Fruit fly (Drosophila melanogaster) whole organism, pupa: ENCODE data around the gene djl.
A peak's percentile ranks its signal among the peaks of the same experiment; 100 is the strongest.

Experiments
- CG10348 ChIP-seq: fragments of 200-800 bp; sonication (Bioruptor generic); IDR thresholded peaks from 2 replicates; pipeline ENCODE4 v1.3.6; 2022; ENCODE audit warnings: missing biosample characterization, missing genetic modification characterization
- CG12605 ChIP-seq: fragments of 200-800 bp; sonication (Bioruptor generic); IDR thresholded peaks from 2 replicates; pipeline ENCODE4 v1.3.6; 2022; ENCODE audit warnings: missing biosample characterization, missing genetic modification characterization
- CG13204 ChIP-seq: fragments of 200-800 bp; sonication (Bioruptor generic); optimal IDR thresholded peaks from 2 replicates; lab custom pipeline; 2018; ENCODE audit warnings: missing biosample characterization, mild to moderate bottlenecking, missing genetic modification characterization, moderate library complexity
- CG14655 ChIP-seq: fragments of 200-800 bp; sonication (Bioruptor generic); optimal IDR thresholded peaks from 3 replicates; lab custom pipeline; 2017; ENCODE audit warnings: mild to moderate bottlenecking, missing biosample characterization, missing genetic modification reagents, missing genetic modification characterization
- CG15710 ChIP-seq: fragments of 200-800 bp; sonication (Bioruptor generic); optimal IDR thresholded peaks from 2 replicates; lab custom pipeline; 2018; ENCODE audit warnings: missing biosample characterization, mild to moderate bottlenecking, missing genetic modification characterization, moderate library complexity
- CG17806 ChIP-seq: fragments of 200-800 bp; sonication (Bioruptor generic); optimal IDR thresholded peaks from 2 replicates; lab custom pipeline; 2018; ENCODE audit warnings: missing biosample characterization, mild to moderate bottlenecking, missing genetic modification characterization, moderate library complexity
- CG32121 ChIP-seq: fragments of 200-800 bp; sonication (Bioruptor generic); IDR thresholded peaks from 2 replicates; pipeline ENCODE4 v1.3.6; 2022; ENCODE audit warnings: missing biosample characterization, missing genetic modification characterization
- CG34367 ChIP-seq: fragments of 200-800 bp; sonication (Bioruptor generic); optimal IDR thresholded peaks from 2 replicates; lab custom pipeline; 2018; ENCODE audit warnings: missing biosample characterization, mild to moderate bottlenecking, missing genetic modification characterization
- CG4496 ChIP-seq: fragments of 200-800 bp; sonication (Bioruptor generic); IDR thresholded peaks from 3 replicates; pipeline ENCODE4 v1.3.6; 2022; ENCODE audit warnings: missing biosample characterization, missing genetic modification characterization
- CG8159 ChIP-seq: fragments of 200-800 bp; sonication (Bioruptor generic); optimal IDR thresholded peaks from 3 replicates; lab custom pipeline; 2018; ENCODE audit warnings: missing biosample characterization, mild to moderate bottlenecking, missing genetic modification characterization, moderate library complexity
- CG8301 ChIP-seq: fragments of 200-800 bp; sonication (Bioruptor generic); optimal IDR thresholded peaks from 2 replicates; lab custom pipeline; 2018; ENCODE audit warnings: missing biosample characterization, mild to moderate bottlenecking, missing genetic modification characterization
- CG9948 ChIP-seq: fragments of 200-800 bp; sonication (Bioruptor generic); optimal IDR thresholded peaks from 2 replicates; lab custom pipeline; 2018; ENCODE audit warnings: missing biosample characterization, mild to moderate bottlenecking, missing genetic modification characterization, moderate library complexity
- D1 ChIP-seq: fragments of 200-800 bp; sonication (Bioruptor generic); optimal IDR thresholded peaks from 2 replicates; lab custom pipeline; 2018; ENCODE audit warnings: missing biosample characterization, mild to moderate bottlenecking, missing genetic modification characterization, moderate library complexity
- EcR ChIP-seq: fragments of 200-800 bp; sonication (Bioruptor generic); optimal IDR thresholded peaks from 3 replicates; lab custom pipeline; 2019; ENCODE audit warnings: missing biosample characterization, missing genetic modification characterization, mild to moderate bottlenecking, moderate library complexity, missing genetic modification reagents
- Ets98B ChIP-seq: fragments of 200-800 bp; sonication (Bioruptor generic); IDR thresholded peaks from 2 replicates; pipeline ENCODE4 v1.3.6; 2022; ENCODE audit warnings: missing biosample characterization, missing genetic modification characterization
- Pif1A ChIP-seq: fragments of 200-800 bp; sonication (Bioruptor generic); optimal IDR thresholded peaks from 3 replicates; lab custom pipeline; 2016; ENCODE audit warnings: missing biosample characterization, missing genetic modification characterization
- Pif1B ChIP-seq: fragments of 200-800 bp; sonication (Bioruptor generic); optimal IDR thresholded peaks from 3 replicates; lab custom pipeline; 2016; ENCODE audit warnings: missing biosample characterization, missing genetic modification characterization
- Snoo ChIP-seq: fragments of 200-800 bp; sonication (Bioruptor generic); optimal IDR thresholded peaks from 3 replicates; lab custom pipeline; 2017; ENCODE audit warnings: missing biosample characterization, mild to moderate bottlenecking, missing genetic modification characterization, inconsistent platforms
- fd96Ca ChIP-seq: fragments of 200-800 bp; sonication (Bioruptor generic); IDR thresholded peaks from 3 replicates; pipeline ENCODE4 v1.3.6; 2022; ENCODE audit warnings: missing biosample characterization, missing genetic modification characterization
- gl ChIP-seq: fragments of 200-800 bp; sonication (Bioruptor generic); optimal IDR thresholded peaks from 2 replicates; lab custom pipeline; 2018; ENCODE audit warnings: missing biosample characterization, mild to moderate bottlenecking, missing genetic modification characterization
- rn ChIP-seq: fragments of 200-800 bp; sonication (Bioruptor generic); IDR thresholded peaks from 2 replicates; pipeline ENCODE4 v1.3.6; 2022; ENCODE audit warnings: missing biosample characterization, missing genetic modification characterization

Gene djl

dm6 chr3R:7107713-7108588 is 47.4 kb downstream of the djl start:
- TF ChIP-seq D1 (tag; lab: Kevin White, UChicago): peak; percentile 10
- no peak for TF ChIP-seq CG4496
- no peak for TF ChIP-seq CG8301 (tag; lab: Kevin White, UChicago)
- no peak for TF ChIP-seq gl (tag; lab: Kevin White, UChicago)
- no peak for TF ChIP-seq Pif1A (GFP tag; lab: Kevin White, UChicago)
- TF ChIP-seq EcR (GFP tag; lab: Kevin White, UChicago): peak; percentile 99
- TF ChIP-seq CG17806 (tag; lab: Kevin White, UChicago): no peak
- no peak for TF ChIP-seq CG15710 (tag; lab: Kevin White, UChicago)
- peak; percentile 38 for TF ChIP-seq CG9948 (tag; lab: Kevin White, UChicago)
- no peak for TF ChIP-seq Snoo
- no peak for TF ChIP-seq fd96Ca
- peak; percentile 34 for TF ChIP-seq CG13204 (GFP tag; lab: Kevin White, UChicago)
- TF ChIP-seq CG12605 (GFP tag; lab: Robert Waterston, UW): no peak
- no peak for TF ChIP-seq Pif1B (GFP tag; lab: Kevin White, UChicago)
- TF ChIP-seq CG34367 (tag; lab: Kevin White, UChicago): no peak
- no peak for TF ChIP-seq CG10348 (GFP tag; lab: Robert Waterston, UW)
- no peak for TF ChIP-seq rn (GFP tag; lab: Robert Waterston, UW)
- peak; percentile 4 for TF ChIP-seq CG8159 (tag; lab: Kevin White, UChicago)
- TF ChIP-seq CG32121 (GFP tag; lab: Robert Waterston, UW): no peak
- TF ChIP-seq CG14655 (GFP tag; lab: Kevin White, UChicago): peak; percentile 7
- no peak for TF ChIP-seq Ets98B

DNA sequence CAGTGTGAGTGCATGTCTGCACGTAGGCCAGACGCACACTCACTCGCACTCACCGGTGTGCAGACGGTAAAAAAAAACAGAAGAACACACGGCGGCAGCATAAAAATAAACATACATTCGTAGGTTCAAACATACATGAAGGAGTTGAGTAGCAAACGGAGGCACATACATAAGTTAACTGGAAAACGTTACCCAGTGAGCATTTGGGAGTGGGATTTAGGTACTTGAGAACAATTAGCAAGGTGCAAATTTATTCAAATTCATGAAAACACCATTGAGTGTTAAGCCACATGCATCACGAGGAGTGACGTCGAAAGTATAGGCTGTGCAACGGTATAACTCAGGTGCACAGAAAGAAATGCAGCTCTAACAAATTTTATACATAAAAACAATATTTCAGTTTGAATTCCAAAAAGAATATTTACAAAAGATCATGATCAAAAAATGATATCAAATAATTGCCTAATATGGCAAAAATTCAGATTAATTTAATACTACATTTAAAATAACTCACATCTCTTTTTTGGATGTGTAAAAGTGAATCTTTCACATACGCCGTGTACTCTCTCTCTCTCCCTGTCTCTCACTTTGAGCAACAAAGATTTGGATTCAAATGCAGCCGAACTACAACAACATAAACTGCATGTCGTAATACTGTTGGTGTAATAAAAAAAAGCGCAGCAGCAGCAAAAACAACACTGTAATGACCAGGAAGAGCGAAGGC is 48.2 kb downstream of the djl start:
- no peak for TF ChIP-seq Ets98B
- no peak for TF ChIP-seq CG12605 (GFP tag; lab: Robert Waterston, UW)
- TF ChIP-seq Pif1B (GFP tag; lab: Kevin White, UChicago): peak; percentile 90
- peak; percentile 95 for TF ChIP-seq D1 (tag; lab: Kevin White, UChicago)
- TF ChIP-seq gl (tag; lab: Kevin White, UChicago): peak; percentile 68
- TF ChIP-seq CG8159 (tag; lab: Kevin White, UChicago): peak; percentile 96
- TF ChIP-seq CG17806 (tag; lab: Kevin White, UChicago): peak; percentile 96
- TF ChIP-seq CG10348 (GFP tag; lab: Robert Waterston, UW): no peak
- TF ChIP-seq Snoo: peak; percentile 95
- TF ChIP-seq Pif1A (GFP tag; lab: Kevin White, UChicago): peak; percentile 94
- no peak for TF ChIP-seq CG4496
- peak; percentile 98 for TF ChIP-seq CG14655 (GFP tag; lab: Kevin White, UChicago)
- TF ChIP-seq fd96Ca: no peak
- no peak for TF ChIP-seq rn (GFP tag; lab: Robert Waterston, UW)
- TF ChIP-seq EcR (GFP tag; lab: Kevin White, UChicago): no peak
- TF ChIP-seq CG13204 (GFP tag; lab: Kevin White, UChicago): peak; percentile 71
- peak; percentile 98 for TF ChIP-seq CG8301 (tag; lab: Kevin White, UChicago)
- TF ChIP-seq CG15710 (tag; lab: Kevin White, UChicago): peak; percentile 96
- TF ChIP-seq CG34367 (tag; lab: Kevin White, UChicago): peak; percentile 95
- TF ChIP-seq CG9948 (tag; lab: Kevin White, UChicago): peak; percentile 96

DNA sequence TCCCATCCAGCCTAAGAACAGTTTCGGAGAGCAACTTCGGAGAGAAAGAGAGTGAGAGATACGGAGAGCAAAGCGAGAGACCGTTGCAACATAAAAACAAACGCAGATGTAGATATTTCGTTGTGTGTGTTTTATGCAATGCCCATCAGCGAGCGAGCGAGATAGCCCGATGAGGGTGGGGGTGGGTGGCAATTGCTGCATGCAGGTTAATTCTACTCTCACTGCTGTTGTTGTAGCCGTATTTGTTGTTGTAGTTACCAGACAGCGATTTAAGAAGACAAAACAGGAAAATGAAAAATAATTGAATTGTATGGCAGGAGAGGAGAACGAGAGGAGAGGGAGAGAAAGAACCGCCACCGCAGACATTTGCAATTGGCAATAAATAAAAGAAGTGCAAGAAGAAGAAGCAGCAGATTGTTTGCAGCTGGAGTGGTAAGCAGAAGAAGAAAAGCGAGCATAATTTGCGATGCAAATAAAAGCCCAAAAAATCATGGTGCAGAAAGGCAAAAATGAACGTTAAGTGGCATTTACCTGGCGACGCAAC is 49.3 kb downstream of the djl start:
- TF ChIP-seq gl (tag; lab: Kevin White, UChicago) (no peak), Ets98B (no peak; the same call in 1 of the 2 replicates), CG12605 (GFP tag; lab: Robert Waterston, UW) (no peak), Pif1A (GFP tag; lab: Kevin White, UChicago) (no peak), CG32121 (GFP tag; lab: Robert Waterston, UW) (no peak), D1 (tag; lab: Kevin White, UChicago) (no peak), CG15710 (tag; lab: Kevin White, UChicago) (no peak), fd96Ca (no peak), CG10348 (GFP tag; lab: Robert Waterston, UW) (no peak), Snoo (peak; percentile 41), EcR (GFP tag; lab: Kevin White, UChicago) (peak; percentile 82), CG8301 (tag; lab: Kevin White, UChicago) (peak; percentile 5), Pif1B (GFP tag; lab: Kevin White, UChicago) (peak; percentile 23), CG13204 (GFP tag; lab: Kevin White, UChicago) (peak; percentile 76), CG9948 (tag; lab: Kevin White, UChicago) (no peak), CG8159 (tag; lab: Kevin White, UChicago) (no peak), rn (GFP tag; lab: Robert Waterston, UW) (no peak), CG17806 (tag; lab: Kevin White, UChicago) (no peak), CG34367 (tag; lab: Kevin White, UChicago) (no peak), CG4496 (0 out of 3 replicates have a peak, but pooled peaks have one; percentile 48), CG14655 (GFP tag; lab: Kevin White, UChicago) (no peak)

- TF ChIP-seq gl (tag; lab: Kevin White, UChicago) (no peak), EcR (GFP tag; lab: Kevin White, UChicago) (no peak), rn (GFP tag; lab: Robert Waterston, UW) (no peak), CG17806 (tag; lab: Kevin White, UChicago) (no peak), CG15710 (tag; lab: Kevin White, UChicago) (no peak), CG34367 (tag; lab: Kevin White, UChicago) (no peak), CG8159 (tag; lab: Kevin White, UChicago) (no peak), CG32121 (GFP tag; lab: Robert Waterston, UW) (no peak), CG8301 (tag; lab: Kevin White, UChicago) (no peak), CG4496 (no peak), Pif1B (GFP tag; lab: Kevin White, UChicago) (no peak)
These were observed 50.8 kb downstream of the djl start for dm6 chr3R:7111206-7111858.
